Worm (Caenorhabditis elegans) whole organism, midembryonic: Measurements from ENCODE around the gene Y79H2A.4.

Experiments
- T22C8.4 ChIP-seq: fragments of 200-800 bp; sonication (Bioruptor generic); IDR thresholded peaks from 2 replicates; pipeline ENCODE4 v1.3.6; 2022; ENCODE audit warnings: missing genetic modification characterization, missing compliant biosample characterization
- cog-1 ChIP-seq: sonication (generic microtip); optimal IDR thresholded peaks from 2 replicates; lab custom pipeline; 2016; ENCODE audit warnings: missing genetic modification characterization, missing compliant biosample characterization
- flt-1 ChIP-seq: fragments of 200-800 bp; sonication (Bioruptor generic); IDR thresholded peaks from 2 replicates; pipeline ENCODE4 v1.3.6; 2022; ENCODE audit warnings: missing genetic modification characterization, missing compliant biosample characterization
- klf-2 ChIP-seq: fragments of 200-800 bp; sonication (Bioruptor generic); conservative IDR thresholded peaks from 2 replicates; pipeline ENCODE4 v1.3.6; 2022; ENCODE audit warnings: missing genetic modification reagents, missing genetic modification characterization, missing compliant biosample characterization
- med-1 ChIP-seq: sonication (generic microtip); optimal IDR thresholded peaks from 2 replicates; lab custom pipeline; 2017; ENCODE audit warnings: missing genetic modification characterization, mild to moderate bottlenecking, missing compliant biosample characterization, antibody characterized with exemption, missing genetic modification reagents; ENCODE audit not compliant: insufficient read depth
- ref-1 ChIP-seq: fragments of 200-800 bp; sonication (Bioruptor generic); conservative IDR thresholded peaks from 2 replicates; pipeline ENCODE4 v1.3.6; 2022; ENCODE audit warnings: missing genetic modification reagents, missing genetic modification characterization, missing compliant biosample characterization
- tab-1 ChIP-seq: fragments of 200-800 bp; sonication (Bioruptor generic); IDR thresholded peaks from 2 replicates; pipeline ENCODE4 v1.3.6; 2022; ENCODE audit warnings: missing genetic modification characterization, missing compliant biosample characterization
- ztf-23 ChIP-seq: fragments of 200-800 bp; sonication (Bioruptor generic); IDR thresholded peaks from 2 replicates; pipeline ENCODE4 v1.3.6; 2022; ENCODE audit warnings: missing genetic modification reagents, missing genetic modification characterization, missing compliant biosample characterization
- ztf-29 ChIP-seq: fragments of 200-800 bp; sonication (Bioruptor generic); IDR thresholded peaks from 2 replicates; pipeline ENCODE4 v1.3.6; 2022; ENCODE audit warnings: missing genetic modification reagents, missing genetic modification characterization, missing compliant biosample characterization

Y79H2A.4 gene

DNA sequence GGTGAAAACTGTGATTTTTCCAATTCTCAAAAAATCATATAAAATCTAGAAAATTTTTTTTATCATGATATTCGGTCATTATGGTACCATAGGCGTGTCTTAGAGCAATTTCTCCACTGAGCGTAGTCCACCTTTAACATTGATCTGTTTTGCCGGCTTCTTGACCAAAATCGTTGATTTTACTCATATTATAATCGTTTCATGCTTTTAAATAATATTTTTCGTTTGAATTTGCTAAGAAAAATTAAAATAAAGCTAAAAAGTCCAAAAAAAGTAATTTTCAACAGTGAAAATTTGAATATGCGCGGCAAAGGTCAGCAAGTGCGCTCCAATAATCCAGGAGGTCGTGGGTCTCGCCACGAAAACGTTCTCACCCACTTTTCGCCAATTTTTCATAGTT is at the start of gene Y79H2A.4:
Y79H2A.4 (plus strand) TSS at position 301 of the 400 bp plus-strand sequence.
- TF ChIP-seq flt-1 (GFP tag; lab: Robert Waterston, UW): no peak
- no peak for TF ChIP-seq ref-1 (GFP tag; lab: Robert Waterston, UW)
- no peak for TF ChIP-seq klf-2 (GFP tag; lab: Robert Waterston, UW)
- no peak for TF ChIP-seq ztf-29 (GFP tag; lab: Robert Waterston, UW)
- TF ChIP-seq med-1 (GFP tag; lab: Kevin White, UChicago): no peak
- TF ChIP-seq ztf-23 (GFP tag; lab: Robert Waterston, UW): no peak
- TF ChIP-seq tab-1: no peak
- no peak for TF ChIP-seq cog-1 (tag; lab: Kevin White, UChicago)
- no peak for TF ChIP-seq T22C8.4 (GFP tag; lab: Robert Waterston, UW)

DNA sequence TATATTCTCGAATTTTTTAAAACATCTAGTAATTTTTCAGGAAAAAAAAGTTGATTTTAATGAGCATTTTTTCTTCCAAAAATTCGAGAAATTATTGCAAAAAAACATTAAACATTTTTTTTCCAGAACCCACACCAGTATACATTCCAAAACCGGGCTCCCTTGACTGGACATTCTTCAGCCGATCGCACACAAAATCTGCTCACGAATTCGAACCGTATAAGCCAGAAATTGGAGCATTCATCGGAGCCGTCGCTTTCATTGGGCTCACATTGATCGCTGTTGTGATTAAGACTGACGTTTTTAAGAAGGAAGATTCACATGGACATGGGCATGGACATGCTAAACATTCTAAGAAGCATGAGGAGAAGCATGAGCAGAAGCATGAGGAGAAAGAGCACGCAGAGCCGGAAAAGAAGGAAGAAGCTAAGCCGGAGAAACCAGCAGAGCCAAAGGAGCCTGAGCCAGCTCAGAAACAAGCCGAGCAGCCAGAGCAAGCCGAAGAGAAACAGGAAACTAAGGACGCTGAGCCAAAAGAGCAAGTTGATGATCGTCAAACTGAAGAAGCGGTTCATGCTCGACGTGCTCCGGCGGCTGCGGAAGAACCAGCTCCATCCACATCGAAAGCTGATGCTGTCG is 49.3 kb upstream of the Y79H2A.4 start:
- TF ChIP-seq ztf-23 (GFP tag; lab: Robert Waterston, UW): no peak
- TF ChIP-seq cog-1 (tag; lab: Kevin White, UChicago): no peak
- TF ChIP-seq klf-2 (GFP tag; lab: Robert Waterston, UW): no peak
- TF ChIP-seq ref-1 (GFP tag; lab: Robert Waterston, UW): no peak
- TF ChIP-seq med-1 (GFP tag; lab: Kevin White, UChicago): no peak
- TF ChIP-seq tab-1: no peak
- no peak for TF ChIP-seq flt-1 (GFP tag; lab: Robert Waterston, UW)
- no peak for TF ChIP-seq ztf-29 (GFP tag; lab: Robert Waterston, UW)
- TF ChIP-seq T22C8.4 (GFP tag; lab: Robert Waterston, UW): no peak

ce11 chrIII:11995783-11996182 is 45.3 kb upstream of the Y79H2A.4 start:
- TF ChIP-seq med-1 (GFP tag; lab: Kevin White, UChicago): no peak
- no peak for TF ChIP-seq ztf-23 (GFP tag; lab: Robert Waterston, UW)
- no peak for TF ChIP-seq flt-1 (GFP tag; lab: Robert Waterston, UW)
- no peak for TF ChIP-seq T22C8.4 (GFP tag; lab: Robert Waterston, UW)
- TF ChIP-seq tab-1: no peak
- TF ChIP-seq cog-1 (tag; lab: Kevin White, UChicago): no peak
- TF ChIP-seq ztf-29 (GFP tag; lab: Robert Waterston, UW): no peak
- TF ChIP-seq klf-2 (GFP tag; lab: Robert Waterston, UW): no peak
- TF ChIP-seq ref-1 (GFP tag; lab: Robert Waterston, UW): no peak

- TF ChIP-seq tab-1: no peak
These were observed 41.6 kb upstream of the Y79H2A.4 start for ce11 chrIII:11999543-11999942.

- TF ChIP-seq cog-1 (tag; lab: Kevin White, UChicago) (no peak), tab-1 (no peak), T22C8.4 (GFP tag; lab: Robert Waterston, UW) (no peak), ztf-29 (GFP tag; lab: Robert Waterston, UW) (no peak), ztf-23 (GFP tag; lab: Robert Waterston, UW) (no peak), med-1 (GFP tag; lab: Kevin White, UChicago) (no peak), klf-2 (GFP tag; lab: Robert Waterston, UW) (no peak), ref-1 (GFP tag; lab: Robert Waterston, UW) (no peak), flt-1 (GFP tag; lab: Robert Waterston, UW) (no peak)
These were observed 38.2 kb upstream of the Y79H2A.4 start, which contains the start of gene Y56A3A.33 for ce11 chrIII:12002850-12003249. Gene Y56A3A.33, minus strand, starts transcription at chrIII:12002950.

ce11 chrIII:12003264-12003663 is 37.8 kb upstream of the Y79H2A.4 start:
- TF ChIP-seq T22C8.4 (GFP tag; lab: Robert Waterston, UW) (no peak), ref-1 (GFP tag; lab: Robert Waterston, UW) (no peak), tab-1 (no peak), ztf-29 (GFP tag; lab: Robert Waterston, UW) (no peak), ztf-23 (GFP tag; lab: Robert Waterston, UW) (no peak), med-1 (GFP tag; lab: Kevin White, UChicago) (no peak), cog-1 (tag; lab: Kevin White, UChicago) (no peak), klf-2 (GFP tag; lab: Robert Waterston, UW) (no peak), flt-1 (GFP tag; lab: Robert Waterston, UW) (no peak)

ce11 chrIII:12009321-12009720 is 31.8 kb upstream of the Y79H2A.4 start:
- TF ChIP-seq cog-1 (tag; lab: Kevin White, UChicago) (no peak), T22C8.4 (GFP tag; lab: Robert Waterston, UW) (no peak), ztf-29 (GFP tag; lab: Robert Waterston, UW) (no peak), tab-1 (no peak), klf-2 (GFP tag; lab: Robert Waterston, UW) (no peak), flt-1 (GFP tag; lab: Robert Waterston, UW) (no peak), med-1 (GFP tag; lab: Kevin White, UChicago) (no peak), ref-1 (GFP tag; lab: Robert Waterston, UW) (no peak), ztf-23 (GFP tag; lab: Robert Waterston, UW) (no peak)

- TF ChIP-seq cog-1 (tag; lab: Kevin White, UChicago): no peak
- no peak for TF ChIP-seq ztf-29 (GFP tag; lab: Robert Waterston, UW)
- no peak for TF ChIP-seq ztf-23 (GFP tag; lab: Robert Waterston, UW)
- no peak for TF ChIP-seq flt-1 (GFP tag; lab: Robert Waterston, UW)
- no peak for TF ChIP-seq T22C8.4 (GFP tag; lab: Robert Waterston, UW)
- no peak for TF ChIP-seq tab-1
- TF ChIP-seq klf-2 (GFP tag; lab: Robert Waterston, UW): no peak
- TF ChIP-seq ref-1 (GFP tag; lab: Robert Waterston, UW): no peak
- TF ChIP-seq med-1 (GFP tag; lab: Kevin White, UChicago): no peak
These were observed 31.3 kb upstream of the Y79H2A.4 start for ce11 chrIII:12009764-12010163.

DNA sequence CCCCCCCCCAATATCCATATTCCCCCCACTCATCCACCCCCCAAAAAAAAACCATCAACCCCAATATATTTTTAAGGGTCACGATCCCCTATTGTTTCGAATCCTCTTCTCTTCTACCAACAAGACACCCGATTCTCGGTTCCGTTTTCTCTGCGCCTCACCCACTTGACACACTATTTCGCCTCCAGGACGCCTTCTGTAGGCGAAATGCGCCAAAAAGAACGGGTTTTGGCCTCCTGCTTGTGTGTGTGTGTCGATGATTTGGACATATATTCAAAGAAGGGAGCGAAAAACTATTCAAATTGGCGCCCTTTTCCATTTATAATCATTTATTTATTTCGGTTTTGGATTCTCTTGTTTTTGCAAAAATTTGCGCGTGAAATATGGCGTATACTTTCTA is 28.0 kb upstream of the Y79H2A.4 start:
- TF ChIP-seq tab-1 (no peak), ref-1 (GFP tag; lab: Robert Waterston, UW) (no peak), ztf-23 (GFP tag; lab: Robert Waterston, UW) (no peak), T22C8.4 (GFP tag; lab: Robert Waterston, UW) (no peak), flt-1 (GFP tag; lab: Robert Waterston, UW) (no peak), klf-2 (GFP tag; lab: Robert Waterston, UW) (no peak), ztf-29 (GFP tag; lab: Robert Waterston, UW) (no peak), med-1 (GFP tag; lab: Kevin White, UChicago) (no peak), cog-1 (tag; lab: Kevin White, UChicago) (no peak)
